Worm (Caenorhabditis elegans): ENCODE measurements around the gene T21B4.15.

DNA sequence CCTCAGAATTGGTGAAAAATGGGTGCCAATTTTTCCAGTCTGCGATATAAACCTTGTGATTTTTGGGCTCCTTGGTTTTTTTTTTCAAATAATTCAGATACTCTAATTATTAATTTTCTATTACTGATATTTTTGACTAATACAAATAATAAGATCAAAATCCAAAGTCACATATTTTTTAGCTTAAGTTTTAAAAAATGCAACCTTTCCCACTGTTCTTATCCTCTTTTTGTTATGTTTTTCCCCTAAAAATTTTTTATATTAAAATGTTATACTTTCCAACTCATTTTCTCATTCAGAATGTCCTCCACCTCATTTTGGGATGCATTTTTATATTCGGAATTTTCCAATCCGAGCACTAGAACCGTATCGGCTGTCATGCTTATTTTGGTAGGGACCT lies 41.0 kb downstream of the T21B4.15 start, which contains the start of gene srx-120:
- no peak for TF ChIP-seq lsy-2 (tag; optimal IDR thresholded peaks at IDR 0.05)
- no peak for TF ChIP-seq ztf-11 (tag; optimal IDR thresholded peaks at IDR 0.05)
- no peak for TF ChIP-seq pha-4 (tag; optimal IDR thresholded peaks at IDR 0.05)
- no peak for TF ChIP-seq unc-39 (tag; optimal IDR thresholded peaks at IDR 0.05)
- no peak for TF ChIP-seq drap-1 (GFP tag; optimal IDR thresholded peaks at IDR 0.05)
- TF ChIP-seq mab-5 (tag; optimal IDR thresholded peaks at IDR 0.05), result no peak
- no peak for TF ChIP-seq M03D4.4 (tag; optimal IDR thresholded peaks at IDR 0.05)
- no peak for TF ChIP-seq unc-62 (GFP tag; optimal IDR thresholded peaks at IDR 0.05)
- no peak for TF ChIP-seq hlh-1 (tag; optimal IDR thresholded peaks at IDR 0.05)
- no peak for TF ChIP-seq sptf-1 (tag; optimal IDR thresholded peaks at IDR 0.05)
- TF ChIP-seq elt-3 (tag; optimal IDR thresholded peaks at IDR 0.05), result no peak

All from whole organism, mixed stage, embryonic.